Worm (Caenorhabditis elegans) whole organism, young adult: ENCODE results near the gene bli-2.

Experiments
- B0035.1 ChIP-seq: sonication (generic microtip); optimal IDR thresholded peaks from 2 replicates; lab custom pipeline; 2016; ENCODE audit warnings: missing genetic modification characterization, mild to moderate bottlenecking, missing compliant biosample characterization, missing genotype, missing genetic modification reagents
- C06A6.2 ChIP-seq: fragments of 200-800 bp; sonication (Bioruptor generic); conservative IDR thresholded peaks from 2 replicates; pipeline ENCODE4 v1.3.6; 2022; ENCODE audit warnings: missing genetic modification characterization, missing compliant biosample characterization
- C17E4.6 ChIP-seq: fragments of 200-800 bp; sonication (Bioruptor generic); IDR thresholded peaks from 2 replicates; pipeline ENCODE4 v1.3.6; 2022; ENCODE audit warnings: missing genetic modification reagents, missing genetic modification characterization, missing compliant biosample characterization
- F52B5.7 ChIP-seq: sonication (generic microtip); optimal IDR thresholded peaks from 2 replicates; lab custom pipeline; 2016; ENCODE audit warnings: mild to moderate bottlenecking, missing genetic modification characterization, missing compliant biosample characterization
- F57C9.4 ChIP-seq: sonication (generic microtip); optimal IDR thresholded peaks from 2 replicates; lab custom pipeline; 2017; ENCODE audit warnings: mild to moderate bottlenecking, missing genetic modification characterization, missing compliant biosample characterization
- K12H6.12 ChIP-seq: fragments of 200-800 bp; sonication (Bioruptor generic); optimal IDR thresholded peaks from 2 replicates; lab custom pipeline; 2018; ENCODE audit warnings: mild to moderate bottlenecking, missing genetic modification characterization, missing compliant biosample characterization
- Y53G8AR.9 ChIP-seq: fragments of 200-800 bp; sonication (Bioruptor generic); conservative IDR thresholded peaks from 2 replicates; pipeline ENCODE4 v1.3.6; 2022; ENCODE audit warnings: missing genetic modification reagents, missing genetic modification characterization, missing compliant biosample characterization
- Y79H2A.3 ChIP-seq: fragments of 200-800 bp; sonication (Bioruptor generic); conservative IDR thresholded peaks from 2 replicates; pipeline ENCODE4 v1.3.6; 2022; ENCODE audit warnings: missing genetic modification reagents, missing genetic modification characterization, missing compliant biosample characterization
- akir-1 ChIP-seq: fragments of 200-800 bp; sonication (Bioruptor generic); optimal IDR thresholded peaks from 2 replicates; lab custom pipeline; 2018; ENCODE audit warnings: mild to moderate bottlenecking, missing genetic modification characterization, moderate library complexity, missing compliant biosample characterization
- aptf-2 ChIP-seq: fragments of 200-800 bp; sonication (Bioruptor generic); conservative IDR thresholded peaks from 2 replicates; pipeline ENCODE4 v1.3.6; 2022; ENCODE audit warnings: missing genetic modification reagents, missing genetic modification characterization, missing compliant biosample characterization
- bed-1 ChIP-seq: fragments of 200-800 bp; sonication (Bioruptor generic); IDR thresholded peaks from 2 replicates; pipeline ENCODE4 v1.3.6; 2022; ENCODE audit warnings: missing genetic modification reagents, missing genetic modification characterization, missing compliant biosample characterization
- bed-2 ChIP-seq: fragments of 200-800 bp; sonication (Bioruptor generic); IDR thresholded peaks from 2 replicates; pipeline ENCODE4 v1.3.6; 2022; ENCODE audit warnings: missing genetic modification reagents, missing genetic modification characterization, missing compliant biosample characterization
- ccch-3 ChIP-seq: fragments of 200-800 bp; sonication (Bioruptor generic); optimal IDR thresholded peaks from 2 replicates; lab custom pipeline; 2018; ENCODE audit warnings: mild to moderate bottlenecking, missing genetic modification characterization, missing compliant biosample characterization
- cebp-1 ChIP-seq, 2 experiments: fragments of 200-800 bp in 1 of 2; sonication (Bioruptor generic) in 1 of 2; sonication (generic microtip) in 1 of 2; IDR thresholded peaks in 1 of 2; optimal IDR thresholded peaks in 1 of 2; 2 replicates each; pipeline versions ENCODE4 v1.3.6 to Lab custom; 2017 to 2022; ENCODE audit warnings: missing compliant biosample characterization in 2 of 2, missing genetic modification characterization in 2 of 2, mild to moderate bottlenecking in 1 of 2, missing genetic modification reagents in 1 of 2, moderate library complexity in 1 of 2
- cebp-2 ChIP-seq: fragments of 200-800 bp; sonication (Bioruptor generic); IDR thresholded peaks from 2 replicates; pipeline ENCODE4 v1.3.6; 2022; ENCODE audit warnings: missing genetic modification characterization, missing compliant biosample characterization
- ceh-58 ChIP-seq: fragments of 200-800 bp; sonication (Bioruptor generic); IDR thresholded peaks from 2 replicates; pipeline ENCODE4 v1.3.6; 2022; ENCODE audit warnings: missing genetic modification characterization, missing compliant biosample characterization
- ceh-91 ChIP-seq: fragments of 200-800 bp; sonication (Bioruptor generic); IDR thresholded peaks from 2 replicates; pipeline ENCODE4 v1.3.6; 2022; ENCODE audit warnings: missing genetic modification reagents, missing genetic modification characterization, missing compliant biosample characterization
- die-1 ChIP-seq: sonication (generic microtip); optimal IDR thresholded peaks from 2 replicates; lab custom pipeline; 2016; ENCODE audit warnings: missing genotype, mild to moderate bottlenecking, missing genetic modification characterization, missing compliant biosample characterization
- efl-1 ChIP-seq: fragments of 150-350 bp; optimal IDR thresholded peaks from 2 replicates; lab custom pipeline; 2014; ENCODE audit warnings: missing biosample characterization, missing genetic modification reagents, missing genetic modification characterization
- ets-4 ChIP-seq: fragments of 200-800 bp; sonication (Bioruptor generic); optimal IDR thresholded peaks from 2 replicates; lab custom pipeline; 2018; ENCODE audit warnings: mild to moderate bottlenecking, missing genetic modification characterization, missing compliant biosample characterization
- fkh-3 ChIP-seq: sonication (generic microtip); optimal IDR thresholded peaks from 2 replicates; lab custom pipeline; 2016; ENCODE audit warnings: mild to moderate bottlenecking, missing genetic modification characterization, missing compliant biosample characterization
- hmg-1.2 ChIP-seq: fragments of 200-800 bp; sonication (Bioruptor generic); IDR thresholded peaks from 2 replicates; pipeline ENCODE4 v1.3.6; 2022; ENCODE audit warnings: missing genetic modification reagents, missing genetic modification characterization, missing compliant biosample characterization
- lag-1 ChIP-seq: fragments of 200-800 bp; sonication (Bioruptor generic); IDR thresholded peaks from 2 replicates; pipeline ENCODE4 v1.3.6; 2022; ENCODE audit warnings: missing genetic modification reagents, missing genetic modification characterization, missing compliant biosample characterization
- lin-35 ChIP-seq, 3 experiments: fragments of 150-350 bp in 2 of 3; sonication (generic microtip) in 1 of 3; optimal IDR thresholded peaks; 2 replicates each; lab custom pipeline; 2014 to 2018; ENCODE audit warnings: missing biosample characterization in 3 of 3, missing genetic modification characterization in 3 of 3, missing genetic modification reagents in 3 of 3
- lin-54 ChIP-seq: fragments of 200-800 bp; sonication (Bioruptor generic); optimal IDR thresholded peaks from 2 replicates; lab custom pipeline; 2018; ENCODE audit warnings: mild to moderate bottlenecking, missing genetic modification characterization, missing compliant biosample characterization
- lsl-1 ChIP-seq: fragments of 200-800 bp; sonication (Bioruptor generic); optimal IDR thresholded peaks from 2 replicates; lab custom pipeline; 2018; ENCODE audit warnings: mild to moderate bottlenecking, missing genetic modification characterization, moderate library complexity, missing compliant biosample characterization
- madf-6 ChIP-seq: fragments of 200-800 bp; sonication (Bioruptor generic); IDR thresholded peaks from 2 replicates; pipeline ENCODE4 v1.3.6; 2022; ENCODE audit warnings: missing genetic modification reagents, missing genetic modification characterization, missing compliant biosample characterization
- mes-4 ChIP-seq: sonication (generic microtip); optimal IDR thresholded peaks from 2 replicates; lab custom pipeline; 2016; ENCODE audit warnings: missing genotype, missing genetic modification characterization, missing compliant biosample characterization
- nfya-2 ChIP-seq: fragments of 200-800 bp; sonication (Bioruptor generic); IDR thresholded peaks from 2 replicates; pipeline ENCODE4 v1.3.6; 2022; ENCODE audit warnings: missing genetic modification reagents, missing genetic modification characterization, missing compliant biosample characterization
- nhr-120 ChIP-seq: fragments of 200-800 bp; sonication (Bioruptor generic); IDR thresholded peaks from 2 replicates; pipeline ENCODE4 v1.3.6; 2022; ENCODE audit warnings: missing genetic modification characterization, missing compliant biosample characterization
- rcor-1 ChIP-seq: fragments of 200-800 bp; sonication (Bioruptor generic); IDR thresholded peaks from 2 replicates; pipeline ENCODE4 v1.3.6; 2022; ENCODE audit warnings: missing genetic modification reagents, missing genetic modification characterization, missing compliant biosample characterization
- rec-8 ChIP-seq, 2 experiments: sonication (generic microtip); optimal IDR thresholded peaks; 2 replicates each; lab custom pipeline; 2016; ENCODE audit warnings: mild to moderate bottlenecking in 2 of 2, missing genetic modification characterization in 2 of 2, missing genetic modification reagents in 2 of 2, missing genotype in 2 of 2, missing biosample characterization in 1 of 2, missing compliant biosample characterization in 1 of 2, moderate library complexity in 1 of 2
- repo-1 ChIP-seq: sonication (generic microtip); optimal IDR thresholded peaks from 2 replicates; lab custom pipeline; 2017; ENCODE audit warnings: mild to moderate bottlenecking, missing genetic modification characterization, missing compliant biosample characterization
- snpc-1.1 ChIP-seq: sonication (generic microtip); optimal IDR thresholded peaks from 2 replicates; lab custom pipeline; 2017; ENCODE audit warnings: missing genetic modification characterization, mild to moderate bottlenecking, missing compliant biosample characterization, antibody characterized with exemption, moderate library complexity, missing genotype, missing genetic modification reagents; ENCODE audit not compliant: insufficient read depth
- snpc-1.3 ChIP-seq: sonication (generic microtip); optimal IDR thresholded peaks from 2 replicates; lab custom pipeline; 2017; ENCODE audit warnings: missing genetic modification characterization, mild to moderate bottlenecking, missing compliant biosample characterization, antibody characterized with exemption, moderate library complexity, missing genotype, missing genetic modification reagents; ENCODE audit not compliant: insufficient read depth
- sptf-2 ChIP-seq: fragments of 200-800 bp; sonication (Bioruptor generic); optimal IDR thresholded peaks from 2 replicates; lab custom pipeline; 2018; ENCODE audit warnings: mild to moderate bottlenecking, missing genetic modification characterization, missing compliant biosample characterization
- tbp1 ChIP-seq: fragments of 200-800 bp; sonication (Bioruptor generic); optimal IDR thresholded peaks from 2 replicates; lab custom pipeline; 2018; ENCODE audit warnings: mild to moderate bottlenecking, missing genetic modification characterization, missing compliant biosample characterization
- tbx-9 ChIP-seq: sonication (generic microtip); optimal IDR thresholded peaks from 2 replicates; lab custom pipeline; 2016; ENCODE audit warnings: borderline replicate concordance, missing genetic modification characterization, inconsistent platforms, missing compliant biosample characterization
- unc-130 ChIP-seq: sonication (generic microtip); optimal IDR thresholded peaks from 2 replicates; lab custom pipeline; 2016; ENCODE audit warnings: missing genetic modification reagents, missing genetic modification characterization, missing compliant biosample characterization
- zfh-2 ChIP-seq: fragments of 200-800 bp; sonication (Bioruptor generic); conservative IDR thresholded peaks from 2 replicates; pipeline ENCODE4 v1.3.6; 2022; ENCODE audit warnings: missing genetic modification reagents, missing genetic modification characterization, missing compliant biosample characterization
- zim-3 ChIP-seq: sonication (generic microtip); optimal IDR thresholded peaks from 2 replicates; lab custom pipeline; 2017; ENCODE audit warnings: mild to moderate bottlenecking, missing genetic modification characterization, moderate library complexity, missing compliant biosample characterization
- ztf-18 ChIP-seq: sonication (generic microtip); optimal IDR thresholded peaks from 2 replicates; lab custom pipeline; 2016; ENCODE audit warnings: missing genotype, mild to moderate bottlenecking, missing genetic modification characterization, missing compliant biosample characterization
- ztf-26 ChIP-seq: sonication (generic microtip); optimal IDR thresholded peaks from 2 replicates; lab custom pipeline; 2017; ENCODE audit warnings: missing genetic modification characterization, missing compliant biosample characterization
- ztf-28 ChIP-seq: fragments of 200-800 bp; sonication (Bioruptor generic); IDR thresholded peaks from 2 replicates; pipeline ENCODE4 v1.3.6; 2022; ENCODE audit warnings: missing genetic modification reagents, missing genetic modification characterization, missing compliant biosample characterization

bli-2 gene

DNA sequence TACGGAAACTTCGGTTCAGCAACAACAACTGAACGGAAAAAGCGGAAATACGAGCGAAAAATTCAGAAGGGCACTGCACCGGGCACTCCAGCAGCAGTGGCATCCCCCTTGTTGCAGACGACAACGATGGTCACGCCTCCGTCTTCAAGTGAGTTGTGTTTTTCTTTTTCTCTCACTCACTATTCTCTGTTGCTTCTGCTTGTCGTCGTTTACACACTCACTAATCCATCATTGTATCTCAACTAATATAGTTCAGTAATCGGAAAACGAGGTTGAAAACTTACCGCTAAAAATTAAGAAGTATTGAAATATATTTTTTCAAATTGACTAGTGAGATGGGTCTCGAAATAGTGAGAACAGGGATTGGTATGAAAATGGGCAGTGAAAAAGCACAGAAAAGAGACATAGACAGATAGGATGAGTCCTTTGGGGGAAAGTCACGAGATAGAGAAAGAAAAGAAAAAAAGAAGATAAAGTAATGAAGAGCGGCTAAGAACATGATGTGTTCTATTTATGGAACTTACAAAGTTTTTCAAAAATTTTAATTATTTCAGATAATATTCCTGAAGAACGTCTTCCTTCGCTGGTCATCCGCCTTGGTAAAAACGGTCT, 11.1 kb upstream of the bli-2 start:
- no peak for TF ChIP-seq ztf-26 (tag; lab: Kevin White, UChicago)
- no peak for TF ChIP-seq tbx-9
- no peak for TF ChIP-seq repo-1
- no peak for TF ChIP-seq efl-1 (GFP tag; lab: Kevin White, UChicago)
- no peak for TF ChIP-seq aptf-2 (GFP tag; lab: Robert Waterston, UW)
- TF ChIP-seq sptf-2, result no peak
- no peak for TF ChIP-seq akir-1 (GFP tag; lab: Kevin White, UChicago)
- TF ChIP-seq rcor-1 (GFP tag; lab: Robert Waterston, UW), result no peak
- no peak for TF ChIP-seq ceh-58 (GFP tag; lab: Robert Waterston, UW)

ce11 chrII:5661735-5662177, 9.5 kb upstream of the bli-2 start:
- TF ChIP-seq Y53G8AR.9 (GFP tag; lab: Robert Waterston, UW) (peak; percentile 97), cebp-2 (peak; percentile 100), unc-130 (GFP tag; lab: Kevin White, UChicago) (peak; percentile 65), lsl-1 (GFP tag; lab: Kevin White, UChicago) (no peak), snpc-1.1 (tag; lab: Kevin White, UChicago) (no peak), akir-1 (GFP tag; lab: Kevin White, UChicago) (peak; percentile 78), F52B5.7 (peak; percentile 100), tbx-9 (peak; percentile 99), K12H6.12 (tag; lab: Kevin White, UChicago) (peak; percentile 90), efl-1 (GFP tag; lab: Kevin White, UChicago) (no peak), fkh-3 (tag; lab: Kevin White, UChicago) (peak; percentile 99), nfya-2 (GFP tag; lab: Robert Waterston, UW) (peak; percentile 99), mes-4 (peak; percentile 36), rec-8 (tag; optimal IDR thresholded peaks at IDR 0.05; lab: Kevin White, UChicago) (peak; percentile 36 to 42), zim-3 (tag; lab: Kevin White, UChicago) (peak; percentile 99), F57C9.4 (tag; lab: Kevin White, UChicago) (peak; percentile 98), repo-1 (peak; percentile 97), Y79H2A.3 (GFP tag; lab: Robert Waterston, UW) (peak; percentile 96), ceh-91 (peak; percentile 73), madf-6 (peak; percentile 91), hmg-1.2 (GFP tag; lab: Robert Waterston, UW) (peak; percentile 93), B0035.1 (tag; lab: Kevin White, UChicago) (peak; percentile 91), bed-1 (GFP tag; lab: Robert Waterston, UW) (peak; percentile 91), rcor-1 (GFP tag; lab: Robert Waterston, UW) (peak; percentile 79), lin-35 (GFP tag; optimal IDR thresholded peaks at IDR 0.05; lab: Kevin White, UChicago) (peak in 2 of 3 experiments; percentile 57 to 69), cebp-1 (GFP tag; IDR thresholded peaks at IDR 0.05; lab: Robert Waterston, UW) (peak; percentile 88), cebp-1 (tag; optimal IDR thresholded peaks at IDR 0.05; lab: Kevin White, UChicago) (peak; percentile 90), lin-54 (GFP tag; lab: Kevin White, UChicago) (peak; percentile 83), lag-1 (GFP tag; lab: Robert Waterston, UW) (0 out of 2 replicates have a peak, but pooled peaks have one; percentile 70), ets-4 (peak; percentile 69), ccch-3 (GFP tag; lab: Kevin White, UChicago) (no peak), nhr-120 (GFP tag; lab: Robert Waterston, UW) (peak; percentile 98; the same call in 1 of the 2 replicates), snpc-1.3 (no peak), C17E4.6 (peak; percentile 95), tbp1 (GFP tag; lab: Kevin White, UChicago) (peak; percentile 71), C06A6.2 (GFP tag; lab: Robert Waterston, UW) (peak; percentile 92), ztf-28 (GFP tag; lab: Robert Waterston, UW) (peak; percentile 93), bed-2 (peak; percentile 72; the same call in 1 of the 2 replicates), ztf-18 (tag; lab: Kevin White, UChicago) (peak; percentile 28), die-1 (tag; lab: Kevin White, UChicago) (peak; percentile 77), zfh-2 (GFP tag; lab: Robert Waterston, UW) (peak; percentile 98)
